Fruit fly (Drosophila melanogaster): Measurements from ENCODE around the gene Rsod.

Rsod gene

dm6 chr3R:30198793-30199192, 27.8 kb upstream of the Rsod start (continued):
- no peak for TF ChIP-seq zen2 (GFP tag; IDR thresholded peaks at IDR 0.05; ENCODE audit: partially characterized antibody)
- 0 out of 2 replicates have a peak, but pooled peaks have one; percentile 8 for TF ChIP-seq CG3847 (GFP tag; IDR thresholded peaks at IDR 0.05)
- no peak for TF ChIP-seq Awh (GFP tag; IDR thresholded peaks at IDR 0.05)
- TF ChIP-seq Atf3 (GFP tag; optimal IDR thresholded peaks at IDR 0.05) = no peak
- TF ChIP-seq Rfx (GFP tag; IDR thresholded peaks at IDR 0.05) = peak; percentile 43; the same call in 1 of the 2 replicates
- no peak for TF ChIP-seq bigmax (GFP tag; optimal IDR thresholded peaks at IDR 0.05)
- TF ChIP-seq Sry-δ (GFP tag; optimal IDR thresholded peaks at IDR 0.05) = no peak
- peak; percentile 20 for TF ChIP-seq BtbVII (GFP tag; optimal IDR thresholded peaks at IDR 0.05)
- TF ChIP-seq ro (GFP tag; IDR thresholded peaks at IDR 0.05) = no peak
- peak; percentile 52 for TF ChIP-seq PHDP (tag; optimal IDR thresholded peaks at IDR 0.05)
- 0 out of 2 replicates have a peak, but pooled peaks have one; percentile 10 for TF ChIP-seq ranshi (GFP tag; IDR thresholded peaks at IDR 0.05)
- peak; percentile 80 for TF ChIP-seq CG18599 (GFP tag; optimal IDR thresholded peaks at IDR 0.05)
- peak; percentile 20 for TF ChIP-seq scrt (GFP tag; optimal IDR thresholded peaks at IDR 0.05)
- no peak for TF ChIP-seq CG13624 (GFP tag; optimal IDR thresholded peaks at IDR 0.05)
- TF ChIP-seq CG1602 (GFP tag; optimal IDR thresholded peaks at IDR 0.05) = no peak
- TF ChIP-seq kni (GFP tag; optimal IDR thresholded peaks at IDR 0.05) = peak; percentile 11
- no peak for TF ChIP-seq CG16779 (GFP tag; IDR thresholded peaks at IDR 0.05)
- TF ChIP-seq CG8089 (GFP tag; optimal IDR thresholded peaks at IDR 0.05) = no peak
- peak; percentile 38 for TF ChIP-seq Fer3 (tag; optimal IDR thresholded peaks at IDR 0.05)
- TF ChIP-seq knrl (GFP tag; IDR thresholded peaks at IDR 0.05; ENCODE audit: partially characterized antibody) = no peak
- TF ChIP-seq CG10366 (GFP tag; IDR thresholded peaks at IDR 0.05) = 0 out of 2 replicates have a peak, but pooled peaks have one; percentile 14
- no peak for TF ChIP-seq CG34376 (GFP tag; optimal IDR thresholded peaks at IDR 0.05)
- TF ChIP-seq gem (tag; optimal IDR thresholded peaks at IDR 0.05) = peak; percentile 10
- TF ChIP-seq CG2678 (tag; optimal IDR thresholded peaks at IDR 0.05) = peak; percentile 67
- no peak for TF ChIP-seq nau (GFP tag; optimal IDR thresholded peaks at IDR 0.05)
- no peak for TF ChIP-seq nmo (GFP tag; optimal IDR thresholded peaks at IDR 0.05)
- TF ChIP-seq crp (GFP tag; optimal IDR thresholded peaks at IDR 0.05) = no peak
- no peak for TF ChIP-seq CG12391 (tag; optimal IDR thresholded peaks at IDR 0.05)
- no peak for TF ChIP-seq CG7928 (GFP tag; optimal IDR thresholded peaks at IDR 0.05)
- TF ChIP-seq Xrp1 (GFP tag; IDR thresholded peaks at IDR 0.05) = 0 out of 2 replicates have a peak, but pooled peaks have one; percentile 17
- no peak for TF ChIP-seq mirr (GFP tag; optimal IDR thresholded peaks at IDR 0.05)
- no peak for TF ChIP-seq CG8281 (tag; optimal IDR thresholded peaks at IDR 0.05)
- TF ChIP-seq CG14014 (GFP tag; IDR thresholded peaks at IDR 0.05) = peak; percentile 33; the same call in 1 of the 2 replicates
- peak; percentile 12 for TF ChIP-seq CG15269 (tag; optimal IDR thresholded peaks at IDR 0.05)
- no peak for TF ChIP-seq CG9797 (GFP tag; optimal IDR thresholded peaks at IDR 0.05)
- peak; percentile 46 for TF ChIP-seq ATbp (GFP tag; optimal IDR thresholded peaks at IDR 0.05)
- no peak for TF ChIP-seq CG9437 (GFP tag; optimal IDR thresholded peaks at IDR 0.05)
- no peak for TF ChIP-seq E2f1 (GFP tag; IDR thresholded peaks at IDR 0.05)
- TF ChIP-seq fd64A (GFP tag; optimal IDR thresholded peaks at IDR 0.05) = no peak
- no peak for TF ChIP-seq zfh2 (GFP tag; optimal IDR thresholded peaks at IDR 0.05)
- no peak for TF ChIP-seq CG4854 (GFP tag; optimal IDR thresholded peaks at IDR 0.05)
- TF ChIP-seq Dip3 (GFP tag; optimal IDR thresholded peaks at IDR 0.05) = no peak
- no peak for TF ChIP-seq CG12744 (GFP tag; optimal IDR thresholded peaks at IDR 0.05)
- TF ChIP-seq NFAT (GFP tag; IDR thresholded peaks at IDR 0.05) = no peak
- peak; percentile 73 for TF ChIP-seq CG6765 (GFP tag; optimal IDR thresholded peaks at IDR 0.05)
- no peak for TF ChIP-seq gt (GFP tag; IDR thresholded peaks at IDR 0.05)
- peak; percentile 47 for TF ChIP-seq Meics (GFP tag; optimal IDR thresholded peaks at IDR 0.05)
- TF ChIP-seq CG6689 (GFP tag; IDR thresholded peaks at IDR 0.05) = 0 out of 2 replicates have a peak, but pooled peaks have one; percentile 9
- peak; percentile 27 for TF ChIP-seq ash1 (GFP tag; optimal IDR thresholded peaks at IDR 0.05)
- no peak for TF ChIP-seq Lpt (GFP tag; optimal IDR thresholded peaks at IDR 0.05)
- TF ChIP-seq lilli (GFP tag; optimal IDR thresholded peaks at IDR 0.05) = no peak

Measured in whole organism, embryonic.